Fruit fly (Drosophila melanogaster) whole organism, embryonic: ENCODE results near the gene Adgf-C.

Source experiments
- Antp ChIP-seq: fragments of 200-800 bp; sonication (Bioruptor generic); optimal IDR thresholded peaks from 3 replicates; lab custom pipeline; 2016; ENCODE audit warnings: missing biosample characterization, missing genetic modification characterization
- CG10274 ChIP-seq: fragments of 200-800 bp; sonication (Bioruptor generic); optimal IDR thresholded peaks from 3 replicates; lab custom pipeline; 2017; ENCODE audit warnings: missing biosample characterization, mild to moderate bottlenecking, missing genetic modification characterization
- CG10959 ChIP-seq: fragments of 200-800 bp; sonication (Bioruptor generic); IDR thresholded peaks from 2 replicates; pipeline ENCODE4 v1.3.6; 2022; ENCODE audit warnings: missing biosample characterization, missing genetic modification characterization
- CG11247 ChIP-seq: fragments of 200-800 bp; sonication (Bioruptor generic); IDR thresholded peaks from 2 replicates; pipeline ENCODE4 v1.3.6; 2022; ENCODE audit warnings: missing biosample characterization, missing genetic modification characterization
- CG12219 ChIP-seq: fragments of 200-800 bp; sonication (Bioruptor generic); optimal IDR thresholded peaks from 3 replicates; lab custom pipeline; 2018; ENCODE audit warnings: missing biosample characterization, mild to moderate bottlenecking, missing genetic modification characterization
- CG14050 ChIP-seq: fragments of 200-800 bp; sonication (Bioruptor generic); IDR thresholded peaks from 3 replicates; pipeline ENCODE4 v1.3.6; 2022; ENCODE audit warnings: missing biosample characterization, missing genetic modification characterization
- CG1647 ChIP-seq: fragments of 200-800 bp; sonication (Bioruptor generic); optimal IDR thresholded peaks from 3 replicates; lab custom pipeline; 2016; ENCODE audit warnings: missing biosample characterization, missing genetic modification characterization
- CG17829 ChIP-seq: fragments of 200-800 bp; optimal IDR thresholded peaks from 2 replicates; lab custom pipeline; 2019; ENCODE audit warnings: missing biosample characterization, mild to moderate bottlenecking, missing genetic modification characterization, moderate library complexity
- CG2199 ChIP-seq: fragments of 200-800 bp; sonication (Bioruptor generic); IDR thresholded peaks from 3 replicates; pipeline ENCODE4 v1.3.6; 2022; ENCODE audit warnings: missing biosample characterization, missing genetic modification characterization
- CG3163 ChIP-seq: fragments of 200-800 bp; sonication (Bioruptor generic); optimal IDR thresholded peaks from 3 replicates; lab custom pipeline; 2016; ENCODE audit warnings: missing biosample characterization, missing genetic modification characterization
- CG34422 ChIP-seq: fragments of 200-800 bp; sonication (Bioruptor generic); IDR thresholded peaks from 3 replicates; pipeline ENCODE4 v1.3.6; 2022; ENCODE audit warnings: missing biosample characterization, missing genetic modification characterization
- CG42726 ChIP-seq: fragments of 200-800 bp; sonication (Bioruptor generic); IDR thresholded peaks from 2 replicates; pipeline ENCODE4 v1.3.6; 2022; ENCODE audit warnings: missing biosample characterization, missing genetic modification characterization; ENCODE audit not compliant: partially characterized antibody
- CG6254 ChIP-seq: fragments of 200-800 bp; sonication (Bioruptor generic); optimal IDR thresholded peaks from 3 replicates; lab custom pipeline; 2017; ENCODE audit warnings: mild to moderate bottlenecking, missing biosample characterization, missing genetic modification reagents, missing genetic modification characterization
- CG8281 ChIP-seq: fragments of 200-800 bp; sonication (Bioruptor generic); optimal IDR thresholded peaks from 2 replicates; lab custom pipeline; 2018; ENCODE audit warnings: missing biosample characterization, mild to moderate bottlenecking, missing genetic modification characterization, moderate library complexity
- Dref ChIP-seq: fragments of 200-800 bp; sonication (Bioruptor generic); IDR thresholded peaks from 2 replicates; pipeline ENCODE4 v1.3.6; 2022; ENCODE audit warnings: missing biosample characterization, missing genetic modification characterization
- Elba2 ChIP-seq: fragments of 200-800 bp; sonication (Bioruptor generic); optimal IDR thresholded peaks from 3 replicates; lab custom pipeline; 2016; ENCODE audit warnings: missing biosample characterization, missing genetic modification characterization
- Fer1 ChIP-seq: fragments of 200-800 bp; sonication (Bioruptor generic); optimal IDR thresholded peaks from 2 replicates; lab custom pipeline; 2017; ENCODE audit warnings: missing biosample characterization, mild to moderate bottlenecking, missing genetic modification characterization
- MESR4 ChIP-seq: fragments of 200-800 bp; sonication (Bioruptor generic); optimal IDR thresholded peaks from 2 replicates; lab custom pipeline; 2018; ENCODE audit warnings: missing biosample characterization, mild to moderate bottlenecking, missing genetic modification characterization, moderate library complexity
- Med ChIP-seq: fragments of 200-800 bp; sonication (Bioruptor generic); peaks from one replicate; lab custom pipeline; 2016; ENCODE audit warnings: missing biosample characterization, missing genetic modification characterization, mild to moderate bottlenecking, inconsistent platforms, moderate library complexity
- Neu2 ChIP-seq: fragments of 200-800 bp; sonication (Bioruptor generic); optimal IDR thresholded peaks from 3 replicates; lab custom pipeline; 2016; ENCODE audit warnings: missing biosample characterization, missing genetic modification characterization, borderline replicate concordance
- Pdp1 ChIP-seq, 2 experiments: fragments of 200-800 bp; sonication (Bioruptor generic); optimal IDR thresholded peaks; 3 replicates each; lab custom pipeline; 2016; ENCODE audit warnings: missing biosample characterization in 2 of 2, missing genetic modification characterization in 2 of 2, mild to moderate bottlenecking in 1 of 2, moderate library complexity in 1 of 2
- Ssrp ChIP-seq: fragments of 200-800 bp; sonication (Bioruptor generic); optimal IDR thresholded peaks from 2 replicates; lab custom pipeline; 2018; ENCODE audit warnings: missing biosample characterization, mild to moderate bottlenecking, missing genetic modification characterization, moderate library complexity
- abd-A ChIP-seq: fragments of 200-800 bp; sonication (Bioruptor generic); optimal IDR thresholded peaks from 3 replicates; lab custom pipeline; 2019; ENCODE audit warnings: missing biosample characterization, mild to moderate bottlenecking, missing genetic modification characterization, moderate library complexity
- ara ChIP-seq: fragments of 200-800 bp; sonication (Bioruptor generic); IDR thresholded peaks from 2 replicates; pipeline ENCODE4 v1.3.6; 2022; ENCODE audit warnings: missing biosample characterization, missing genetic modification characterization
- ato ChIP-seq: fragments of 200-800 bp; sonication (Bioruptor generic); IDR thresholded peaks from 2 replicates; pipeline ENCODE4 v1.3.6; 2022; ENCODE audit warnings: missing biosample characterization, missing genetic modification characterization; ENCODE audit not compliant: partially characterized antibody
- btn ChIP-seq: fragments of 200-800 bp; sonication (Bioruptor generic); optimal IDR thresholded peaks from 2 replicates; lab custom pipeline; 2016; ENCODE audit warnings: missing biosample characterization, missing genetic modification characterization
- chinmo ChIP-seq: fragments of 200-800 bp; sonication (Bioruptor generic); IDR thresholded peaks from 4 replicates; pipeline ENCODE4 v1.3.6; 2022; ENCODE audit warnings: missing biosample characterization, missing genetic modification characterization; ENCODE audit not compliant: partially characterized antibody
- crol ChIP-seq: fragments of 200-800 bp; sonication (Bioruptor generic); IDR thresholded peaks from 2 replicates; pipeline ENCODE4 v1.3.6; 2022; ENCODE audit warnings: missing biosample characterization, missing genetic modification characterization
- danr ChIP-seq: fragments of 200-800 bp; sonication (Bioruptor generic); IDR thresholded peaks from 2 replicates; pipeline ENCODE4 v1.3.6; 2022; ENCODE audit warnings: missing biosample characterization, missing genetic modification characterization
- gce ChIP-seq: fragments of 200-800 bp; sonication (Bioruptor generic); IDR thresholded peaks from 3 replicates; pipeline ENCODE4 v1.3.6; 2022; ENCODE audit warnings: missing biosample characterization, missing genetic modification characterization
- odd ChIP-seq: fragments of 200-800 bp; sonication (Bioruptor generic); optimal IDR thresholded peaks from 2 replicates; lab custom pipeline; 2017; ENCODE audit warnings: missing biosample characterization, mild to moderate bottlenecking, missing genetic modification characterization
- phol ChIP-seq: fragments of 200-800 bp; sonication (Bioruptor generic); optimal IDR thresholded peaks from 3 replicates; lab custom pipeline; 2018; ENCODE audit warnings: missing biosample characterization, mild to moderate bottlenecking, missing genetic modification characterization, moderate library complexity
- sens ChIP-seq: fragments of 200-800 bp; sonication (Bioruptor generic); peaks from one replicate; lab custom pipeline; 2016; ENCODE audit warnings: missing biosample characterization, missing genetic modification characterization
- twi ChIP-seq: fragments of 200-800 bp; optimal IDR thresholded peaks from 2 replicates; lab custom pipeline; 2019; ENCODE audit warnings: missing biosample characterization, mild to moderate bottlenecking, missing genetic modification characterization, moderate library complexity

Adgf-C gene

DNA sequence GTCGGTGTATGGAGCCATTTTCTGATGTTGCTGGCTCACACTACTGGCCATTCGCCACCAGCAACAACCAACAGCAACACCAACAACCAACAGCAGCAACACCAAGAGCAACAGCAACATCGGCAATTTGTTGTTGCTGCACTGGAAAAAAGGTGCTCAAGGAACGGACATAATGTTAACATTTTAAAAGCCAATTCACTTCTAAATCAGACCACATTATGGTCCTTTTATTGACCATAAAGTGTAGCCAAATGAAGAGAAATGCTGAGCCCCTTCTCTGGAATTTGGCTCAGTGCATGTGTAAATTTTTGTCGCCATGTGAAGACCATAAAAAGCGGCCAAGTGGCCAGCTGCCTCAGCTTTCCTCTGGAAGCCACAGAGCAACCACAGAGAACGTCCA lies 10.3 kb downstream of the Adgf-C start (continued):
- TF ChIP-seq Ssrp (no peak), Elba2 (GFP tag; lab: Kevin White, UChicago) (no peak), btn (no peak), danr (no peak)

DNA sequence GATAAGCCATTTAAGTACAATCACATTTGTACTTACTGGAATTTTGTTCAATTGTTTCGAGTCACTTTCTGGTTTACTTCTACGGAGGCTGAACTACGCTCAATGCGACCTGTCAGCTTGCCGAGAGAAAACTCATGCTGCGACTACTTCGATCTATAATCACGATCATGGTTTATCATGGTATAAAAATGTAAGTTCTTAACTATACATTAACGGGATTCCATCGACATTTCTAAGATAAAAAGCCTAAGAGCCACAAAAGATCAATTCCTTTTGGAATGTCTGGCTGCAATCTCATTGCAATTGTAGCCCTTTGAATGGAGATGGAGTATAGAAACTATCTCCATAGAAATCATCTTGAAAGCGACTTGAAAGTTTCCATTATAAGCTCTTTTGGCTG lies 11.5 kb downstream of the Adgf-C start, which contains the start of gene Ubc87F:
TSS of gene Ubc87F (minus strand) at position 101 of the 400 bp plus-strand sequence.
- TF ChIP-seq sens (GFP tag; lab: Kevin White, UChicago) (peak; percentile 9), Neu2 (GFP tag; lab: Kevin White, UChicago) (no peak)

DNA sequence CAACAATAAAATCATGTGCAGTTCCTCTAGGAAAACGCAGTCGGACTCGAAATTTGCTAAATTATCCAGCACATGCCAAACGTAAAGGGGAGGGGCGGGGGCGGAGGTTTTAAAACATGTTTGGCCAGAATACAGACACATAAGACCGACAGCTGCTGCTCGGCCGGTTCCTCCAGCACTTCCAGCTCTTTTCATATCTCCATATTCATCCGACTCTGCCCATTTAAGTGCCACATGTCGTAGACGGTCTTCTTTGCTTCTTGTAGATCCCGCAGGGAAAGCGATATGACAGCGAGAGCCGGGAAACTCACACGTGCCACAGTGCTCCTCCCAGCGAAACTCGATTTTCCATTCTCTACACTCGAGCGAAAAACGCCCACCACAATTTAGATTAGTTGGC lies 12.5 kb downstream of the Adgf-C start:
- TF ChIP-seq CG34422 (GFP tag; lab: Robert Waterston, UW) (no peak), crol (peak; percentile 28), twi (tag; lab: Kevin White, UChicago) (peak; percentile 98), CG12219 (GFP tag; lab: Kevin White, UChicago) (no peak), CG14050 (GFP tag; lab: Robert Waterston, UW) (no peak), chinmo (GFP tag; lab: Robert Waterston, UW) (0 out of 4 replicates have a peak, but pooled peaks have one; percentile 32), Med (GFP tag; lab: Kevin White, UChicago) (peak; percentile 65), ara (GFP tag; lab: Robert Waterston, UW) (0 out of 2 replicates have a peak, but pooled peaks have one; percentile 10), Dref (GFP tag; lab: Robert Waterston, UW) (no peak), CG2199 (peak; percentile 74; the same call in 1 of the 3 replicates), phol (tag; lab: Kevin White, UChicago) (no peak), CG42726 (no peak), CG10274 (GFP tag; lab: Kevin White, UChicago) (no peak), ato (GFP tag; lab: Robert Waterston, UW) (no peak)

DNA sequence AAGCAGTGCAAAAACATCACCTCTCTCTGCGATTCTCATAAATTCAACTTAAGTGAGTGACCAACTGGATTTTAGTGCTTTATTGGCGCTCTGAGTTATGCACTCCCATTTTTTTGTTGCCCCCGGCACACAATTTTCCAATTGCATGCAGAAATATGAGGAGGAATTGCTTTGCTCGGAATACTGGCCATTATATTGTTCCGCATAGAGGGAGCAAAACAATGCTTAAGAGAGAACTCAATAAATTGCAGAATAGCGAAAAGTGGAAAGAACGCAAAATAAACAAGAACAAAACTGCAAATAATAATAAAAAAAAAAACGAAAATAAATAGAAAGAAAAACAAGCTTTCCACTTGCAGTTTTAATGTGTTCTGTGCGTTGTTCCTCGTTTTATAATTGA lies 14.2 kb downstream of the Adgf-C start:
- peak; percentile 77 for TF ChIP-seq CG17829 (tag; lab: Kevin White, UChicago)
- TF ChIP-seq gce (GFP tag; lab: Robert Waterston, UW): no peak
- 0 out of 2 replicates have a peak, but pooled peaks have one; percentile 12 for TF ChIP-seq CG10959 (GFP tag; lab: Robert Waterston, UW)

DNA sequence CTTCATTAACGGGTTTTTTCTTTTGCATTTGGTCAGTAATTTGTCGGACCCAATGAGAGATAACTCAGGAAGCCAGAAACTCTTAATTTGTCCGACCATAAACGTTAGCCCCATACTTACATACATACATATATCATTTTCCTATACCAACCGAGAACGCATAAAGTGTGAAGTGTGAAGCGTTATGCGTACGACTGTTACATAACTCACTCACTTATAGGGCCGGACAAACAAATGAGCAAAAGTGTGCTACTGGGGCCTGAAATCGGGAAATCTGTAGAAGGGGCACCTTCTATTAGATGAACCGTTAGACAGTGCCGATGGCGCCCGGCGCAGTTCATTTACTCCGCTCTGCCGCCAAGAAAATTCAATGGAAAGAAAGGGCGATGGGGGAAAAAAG lies 15.4 kb downstream of the Adgf-C start:
- TF ChIP-seq Pdp1 (GFP tag; optimal IDR thresholded peaks at IDR 0.05; lab: Kevin White, UChicago) (peak in 1 of 2 experiments; percentile 91), CG1647 (no peak), Fer1 (no peak), MESR4 (GFP tag; lab: Kevin White, UChicago) (no peak), CG8281 (tag; lab: Kevin White, UChicago) (no peak), odd (GFP tag; lab: Kevin White, UChicago) (no peak), CG6254 (GFP tag; lab: Kevin White, UChicago) (no peak)

DNA sequence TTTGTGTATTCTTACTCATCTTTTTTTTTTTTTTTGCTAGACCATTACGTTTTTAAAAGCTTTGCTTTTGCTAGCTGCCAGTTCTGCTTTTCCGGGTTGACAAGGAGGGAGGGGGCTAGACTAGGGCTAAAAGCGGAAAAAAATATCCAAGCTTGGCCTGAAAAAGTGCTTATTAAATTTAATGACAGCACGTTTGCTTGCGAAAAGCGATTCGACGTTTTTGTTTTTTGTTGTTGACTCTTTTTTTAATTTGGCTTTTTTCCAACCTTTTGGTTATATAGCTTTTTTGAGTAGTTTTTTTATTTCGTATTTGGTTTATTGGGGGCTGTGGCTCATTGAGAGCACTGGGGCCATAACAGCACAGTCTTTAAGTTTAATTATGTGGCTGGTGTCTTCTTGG lies 15.9 kb downstream of the Adgf-C start:
- TF ChIP-seq Antp (GFP tag; lab: Kevin White, UChicago) (no peak), CG3163 (GFP tag; lab: Kevin White, UChicago) (no peak), CG11247 (GFP tag; lab: Robert Waterston, UW) (no peak), abd-A (tag; lab: Kevin White, UChicago) (no peak)
